Fruit fly (Drosophila melanogaster) S2 (cell line): ENCODE measurements around the gene Axud1.

Experiments
- CG8478 ChIP-seq: fragments of >200 bp; optimal IDR thresholded peaks from 2 replicates; lab custom pipeline; 2018
- CTCF ChIP-seq, 2 experiments: fragments of >200 bp; optimal IDR thresholded peaks; 2 replicates each; lab custom pipeline; 2018

The Axud1 gene

dm6 chr2L:2416620-2417019, 51.5 kb downstream of the Axud1 start, which contains the start of gene CG31948:
CG31948 (minus strand) TSS chr2L:2416720.
- no peak for TF ChIP-seq CG8478 (lab: Kevin White, UChicago)
- no peak for TF ChIP-seq CTCF (optimal IDR thresholded peaks at IDR 0.05; lab: Kevin White, UChicago)

dm6 chr2L:2417865-2418264, 52.7 kb downstream of the Axud1 start, which contains the start of gene CG34448:
CG34448 (minus strand) TSS chr2L:2417965.
- TF ChIP-seq CTCF (optimal IDR thresholded peaks at IDR 0.05; lab: Kevin White, UChicago) (no peak), CG8478 (lab: Kevin White, UChicago) (no peak)
